Worm (Caenorhabditis elegans) whole organism, dauer: ENCODE results near the gene acs-22.

ENCODE experiments used
- unc-62 ChIP-seq: sonication (generic microtip); optimal IDR thresholded peaks from 2 replicates; lab custom pipeline; 2017; ENCODE audit warnings: missing biosample characterization, missing genetic modification reagents, missing genetic modification characterization

acs-22 gene

DNA sequence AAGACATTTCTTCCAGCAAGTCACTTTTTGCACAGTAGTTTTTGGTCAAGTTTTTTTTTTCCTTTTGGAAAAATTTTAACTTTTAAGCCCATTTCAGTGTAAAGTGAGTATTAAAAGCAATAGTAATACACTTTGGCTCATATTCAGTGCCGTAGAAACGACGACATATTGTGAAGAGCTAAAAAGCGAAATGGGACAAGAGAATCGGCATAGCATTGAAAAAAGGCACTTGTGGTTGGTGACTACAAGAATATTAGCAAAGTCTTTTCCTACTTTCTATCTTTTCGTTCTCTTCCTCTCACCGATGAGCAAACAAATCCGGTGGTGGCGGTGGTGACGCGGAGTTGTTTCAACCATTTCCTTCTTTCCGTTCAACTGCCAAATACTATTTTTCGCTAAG, at the start of gene acs-22:
Gene acs-22, plus strand, starts transcription at position 301 of the 400 bp plus-strand sequence.
- TF ChIP-seq unc-62: no peak

ce11 chrX:8882162-8882561, 48.8 kb upstream of the acs-22 start:
- no peak for TF ChIP-seq unc-62

DNA sequence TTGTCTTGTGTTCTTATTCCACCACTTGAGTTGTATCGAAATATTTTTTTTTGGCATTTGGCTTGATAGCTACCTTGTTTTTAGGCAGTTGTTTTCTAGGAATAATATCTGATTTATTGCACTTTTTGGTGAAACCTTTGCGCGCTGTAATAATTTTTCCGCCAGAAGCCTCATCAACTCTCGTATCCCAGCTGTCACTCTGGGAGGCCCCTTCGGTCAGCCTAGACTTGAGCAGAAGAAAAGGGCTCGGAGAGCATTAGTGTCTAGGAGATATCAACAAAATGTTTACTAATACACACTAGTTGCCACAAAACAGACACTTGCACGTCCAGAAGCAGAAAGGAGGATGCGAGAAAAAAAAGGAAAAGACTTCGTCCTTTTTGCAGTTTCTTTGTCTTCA, 42.1 kb upstream of the acs-22 start:
- no peak for TF ChIP-seq unc-62

ce11 chrX:8890251-8890755, 40.7 kb upstream of the acs-22 start:
- TF ChIP-seq unc-62: no peak

DNA sequence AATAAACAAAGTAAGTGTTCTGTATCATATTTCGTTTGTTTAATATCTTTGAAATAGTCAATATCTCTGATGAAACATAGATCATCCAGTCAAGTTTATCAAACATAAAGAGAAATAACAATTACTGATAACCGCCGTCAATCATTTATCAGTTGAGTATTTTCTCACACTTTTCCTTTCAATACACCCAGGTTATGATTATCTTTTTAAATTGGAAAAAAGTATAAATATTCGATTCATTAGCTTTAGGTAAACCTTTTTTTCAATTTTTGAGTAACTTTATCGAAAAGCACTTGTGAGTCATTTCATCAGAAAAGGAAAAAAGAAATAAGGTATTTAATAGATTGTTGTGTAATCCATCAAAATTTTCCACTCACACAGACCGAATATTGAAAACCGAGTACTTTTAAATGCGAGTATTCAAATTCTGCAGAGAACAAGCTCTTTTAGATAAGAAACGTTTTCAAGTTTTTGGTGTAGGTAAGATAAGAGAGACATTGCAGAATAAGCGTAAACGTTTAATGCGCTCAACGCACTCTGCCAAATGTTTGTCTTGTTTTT, 39.5 kb upstream of the acs-22 start:
- TF ChIP-seq unc-62: no peak

ce11 chrX:8892808-8893207, 38.2 kb upstream of the acs-22 start, which contains the start of gene C13E3.1:
C13E3.1 (plus strand) TSS chrX:8893108.
- TF ChIP-seq unc-62: no peak

- TF ChIP-seq unc-62: no peak
Observed at ce11 chrX:8902920-8903319, 28.1 kb upstream of the acs-22 start.

ce11 chrX:8905089-8905488, 25.9 kb upstream of the acs-22 start, which contains the start of gene ensh-1:
ensh-1 (plus strand) TSS chrX:8905389.
- no peak for TF ChIP-seq unc-62

ce11 chrX:8911077-8911476, 19.9 kb upstream of the acs-22 start, which contains the start of gene cyn-8:
cyn-8 (plus strand) TSS chrX:8911293.
- TF ChIP-seq unc-62: no peak

DNA sequence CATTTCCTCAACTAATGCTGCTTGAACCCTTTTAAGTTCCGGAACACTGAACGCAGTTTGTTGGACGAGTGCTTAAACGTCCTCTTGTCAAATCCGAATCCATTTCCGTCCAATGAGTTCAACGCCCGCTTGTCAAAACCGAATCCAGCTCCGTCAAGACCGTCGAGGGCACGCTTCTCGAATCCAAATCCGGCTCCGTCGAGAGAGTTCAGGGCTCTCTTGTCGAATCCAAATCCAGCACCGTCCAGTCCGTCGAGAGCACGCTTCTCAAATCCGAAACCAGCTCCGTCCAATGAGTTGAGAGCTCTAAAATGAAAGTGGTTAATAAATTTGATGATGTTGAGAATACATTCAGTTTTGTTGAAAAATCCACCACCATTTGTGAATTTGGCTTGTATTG, 13.2 kb upstream of the acs-22 start:
- TF ChIP-seq unc-62: no peak

DNA sequence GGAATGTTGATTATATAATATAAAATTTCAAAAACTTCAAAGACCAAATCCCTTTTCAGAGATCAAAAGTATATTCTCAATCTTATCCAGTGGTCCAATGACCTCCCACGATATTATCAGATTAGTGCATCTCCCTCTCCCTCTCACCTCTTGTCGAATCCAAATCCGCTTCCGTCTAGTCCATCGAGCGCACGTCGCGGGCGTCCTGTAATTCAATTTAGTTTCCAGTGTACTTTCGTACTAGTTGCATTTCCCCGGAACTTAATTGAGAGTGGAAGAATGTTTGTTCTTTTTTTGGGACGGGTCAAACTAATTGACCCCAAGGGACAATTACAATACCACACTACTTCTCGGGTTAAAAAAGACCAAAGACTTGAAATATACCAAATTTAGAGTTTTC, 12.2 kb upstream of the acs-22 start:
- no peak for TF ChIP-seq unc-62

DNA sequence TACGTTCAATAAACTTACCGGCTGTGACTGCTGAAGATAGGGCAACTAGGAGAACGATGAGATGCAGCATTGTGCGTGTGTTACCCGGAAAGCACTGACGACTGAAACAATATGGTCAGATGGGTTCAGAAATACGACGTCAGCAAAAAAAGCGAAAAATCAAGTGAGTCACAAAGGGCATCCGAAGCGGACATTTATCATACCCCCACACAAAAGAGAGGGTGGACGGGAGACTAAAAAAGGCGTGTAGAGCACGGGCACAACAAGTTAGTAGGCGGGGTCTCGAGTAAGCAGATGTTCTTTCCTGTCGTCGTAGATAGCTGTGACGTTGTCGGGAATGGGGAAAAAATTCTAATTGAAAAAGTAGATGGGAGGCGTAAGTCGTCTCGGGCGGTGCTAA, 11.7 kb upstream of the acs-22 start, which contains the start of gene nlp-14:
Gene nlp-14, minus strand, starts transcription at position 101 of the 400 bp plus-strand sequence.
- no peak for TF ChIP-seq unc-62

ce11 chrX:8921221-8921620, 9.8 kb upstream of the acs-22 start:
- no peak for TF ChIP-seq unc-62

- no peak for TF ChIP-seq unc-62
Observed at ce11 chrX:8925443-8925842, 5.5 kb upstream of the acs-22 start.

- TF ChIP-seq unc-62: no peak
Observed at ce11 chrX:8926341-8926740, 4.6 kb upstream of the acs-22 start.

DNA sequence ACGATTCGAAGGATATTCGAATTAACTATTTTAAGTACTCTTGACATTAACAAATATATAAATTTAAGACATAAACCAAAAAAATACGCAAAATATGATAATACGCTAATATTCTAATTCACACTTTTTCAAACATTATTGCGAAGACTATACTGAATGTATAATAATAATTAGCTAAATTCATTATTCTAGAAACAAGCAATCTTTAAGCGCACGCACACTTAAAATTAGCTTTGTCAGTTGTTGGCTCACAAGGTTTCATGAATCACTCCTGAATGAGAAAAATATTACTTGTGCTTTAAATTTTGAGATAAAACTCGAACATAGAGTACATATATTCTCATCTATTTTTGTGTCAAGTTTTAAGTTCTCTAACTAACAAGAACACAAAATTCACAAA, 4.1 kb upstream of the acs-22 start:
- no peak for TF ChIP-seq unc-62

DNA sequence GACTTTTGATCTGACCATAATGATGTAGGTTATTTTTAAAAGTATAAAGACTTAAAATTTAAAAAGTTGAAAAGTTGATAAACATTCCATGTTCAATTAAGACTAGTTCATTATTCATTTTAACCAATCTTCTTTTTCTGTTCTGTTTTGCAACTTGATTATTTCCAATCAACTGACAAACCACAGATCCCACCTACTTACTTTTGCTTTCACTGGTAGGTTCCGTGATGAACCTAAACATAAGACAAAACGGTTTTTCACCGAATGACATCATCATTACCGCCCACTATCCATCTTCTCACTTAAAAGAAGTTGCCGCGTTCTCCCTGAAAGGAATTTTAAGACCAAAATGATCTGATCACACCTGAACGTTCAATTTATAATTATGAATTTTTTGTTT, 1.3 kb upstream of the acs-22 start:
- TF ChIP-seq unc-62: no peak

ce11 chrX:8931647-8932046, 668 bp downstream of the acs-22 start:
- no peak for TF ChIP-seq unc-62

ce11 chrX:8932387-8932786, 1.4 kb downstream of the acs-22 start:
- TF ChIP-seq unc-62: no peak
